Worm (Caenorhabditis elegans) whole organism, midembryonic: ENCODE data around the gene F41E6.1.

Experiments
- cog-1 ChIP-seq: sonication (generic microtip); optimal IDR thresholded peaks from 2 replicates; lab custom pipeline; 2016; ENCODE audit warnings: missing genetic modification characterization, missing compliant biosample characterization
- ref-1 ChIP-seq: fragments of 200-800 bp; sonication (Bioruptor generic); conservative IDR thresholded peaks from 2 replicates; pipeline ENCODE4 v1.3.6; 2022; ENCODE audit warnings: missing genetic modification reagents, missing genetic modification characterization, missing compliant biosample characterization

DNA sequence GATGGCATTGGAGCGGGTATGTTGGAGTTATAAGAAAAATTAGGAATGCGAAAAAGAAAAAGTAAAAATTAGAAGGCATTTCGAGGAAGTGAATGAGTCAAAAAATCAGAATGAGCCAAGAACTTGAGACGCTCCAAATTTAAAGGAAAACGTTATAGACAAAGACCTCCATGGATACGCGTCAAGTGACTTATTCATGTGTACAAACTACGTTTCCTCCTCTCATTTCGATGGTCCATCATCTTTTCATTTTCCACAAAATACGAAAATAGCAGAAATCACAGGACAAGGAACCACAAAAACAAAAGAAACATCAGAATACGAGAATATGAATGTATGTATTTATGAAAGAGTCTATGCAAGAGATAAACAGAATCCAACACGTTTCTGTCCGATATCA is 18.9 kb downstream of the F41E6.1 start, which contains the start of gene F28A12.3:
- TF ChIP-seq cog-1 (no peak), ref-1 (no peak)
